Worm (Caenorhabditis elegans): Measurements from ENCODE around the gene F44E2.10.

Gene F44E2.10

DNA sequence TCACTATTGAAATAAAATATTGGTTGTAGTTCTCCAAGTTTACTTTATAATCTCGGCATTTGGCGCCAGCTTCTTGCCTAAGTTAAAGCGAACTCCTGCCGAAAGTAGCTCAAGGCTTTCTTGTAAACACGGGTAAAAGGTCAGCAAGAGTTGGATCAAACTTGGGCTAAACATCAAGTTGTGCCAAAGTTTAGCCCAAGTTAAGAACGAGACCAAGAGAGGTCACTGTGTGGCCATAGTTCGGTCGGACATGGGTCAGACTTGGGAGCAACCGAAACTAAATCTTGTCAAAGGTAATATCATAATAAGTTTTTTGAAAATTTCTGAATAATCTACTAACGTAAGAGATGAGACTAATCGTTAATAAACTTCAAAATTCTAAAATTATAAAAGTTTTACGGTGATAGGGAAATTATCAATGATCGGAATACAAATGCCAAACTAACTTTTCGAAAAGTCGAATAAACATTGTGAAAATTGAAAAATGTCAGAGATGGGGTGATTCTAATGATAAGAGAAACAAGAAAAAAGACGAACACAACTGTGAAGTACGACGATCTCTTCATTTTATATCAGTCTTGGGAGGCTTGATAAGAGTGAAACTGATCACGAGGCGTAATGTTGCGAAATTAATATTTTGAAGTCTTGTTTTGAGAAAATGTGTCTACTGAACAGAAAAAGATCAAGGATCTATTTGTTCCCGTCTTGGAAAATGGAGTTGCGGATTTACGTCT lies 37.2 kb upstream of the F44E2.10 start:
- peak in 1 of 2 experiments; percentile 70 for TF ChIP-seq lsy-2 (tag; optimal IDR thresholded peaks at IDR 0.05)
- TF ChIP-seq nhr-28 (tag; optimal IDR thresholded peaks at IDR 0.05) = peak; percentile 95
- no peak for TF ChIP-seq dmd-9 (GFP tag; IDR thresholded peaks at IDR 0.05)
- no peak for TF ChIP-seq aly-2 (tag; optimal IDR thresholded peaks at IDR 0.05)
- TF ChIP-seq nhr-48 (tag; optimal IDR thresholded peaks at IDR 0.05) = no peak
- peak; percentile 43 for TF ChIP-seq T26A8.4 (GFP tag; IDR thresholded peaks at IDR 0.05)
- peak; percentile 93 for TF ChIP-seq dve-1 (tag; optimal IDR thresholded peaks at IDR 0.05; ENCODE audit: insufficient read depth)
- TF ChIP-seq cey-2 (tag; optimal IDR thresholded peaks at IDR 0.05; ENCODE audit: borderline replicate concordance, insufficient read depth) = peak; percentile 27
- peak; percentile 91 for TF ChIP-seq dmd-6 (GFP tag; IDR thresholded peaks at IDR 0.05)
- no peak for TF ChIP-seq Y75B8A.6 (GFP tag; IDR thresholded peaks at IDR 0.05)
- no peak for TF ChIP-seq daf-16 (GFP tag; optimal IDR thresholded peaks at IDR 0.05)
- peak; percentile 96 for TF ChIP-seq daf-16 (tag; optimal IDR thresholded peaks at IDR 0.05)
- TF ChIP-seq nhr-41 (GFP tag; IDR thresholded peaks at IDR 0.05) = peak; percentile 49; the same call in 1 of the 2 replicates
- TF ChIP-seq unc-62 (GFP tag; optimal IDR thresholded peaks at IDR 0.05 in 1 of 2) = peak in 1 of 2 experiments; percentile 3
- TF ChIP-seq unc-62 (tag; optimal IDR thresholded peaks at IDR 0.05) = no peak
- TF ChIP-seq snpc-4 (tag; optimal IDR thresholded peaks at IDR 0.05) = no peak
- TF ChIP-seq ama-1 (optimal IDR thresholded peaks at IDR 0.05) = peak; percentile 85
- peak; percentile 33 for TF ChIP-seq dpl-1 (GFP tag; optimal IDR thresholded peaks at IDR 0.05)
- TF ChIP-seq unc-130 (GFP tag; optimal IDR thresholded peaks at IDR 0.05) = no peak
- peak; percentile 41 for TF ChIP-seq mxl-3 (GFP tag; optimal IDR thresholded peaks at IDR 0.05)
- peak; percentile 24 for TF ChIP-seq nhr-11 (tag; optimal IDR thresholded peaks at IDR 0.05)
- TF ChIP-seq dmd-8 (GFP tag; IDR thresholded peaks at IDR 0.05) = 0 out of 2 replicates have a peak, but pooled peaks have one; percentile 54
- peak; percentile 55 for TF ChIP-seq T20F7.1 (GFP tag; optimal IDR thresholded peaks at IDR 0.05)
- peak; percentile 88 for TF ChIP-seq hlh-11 (tag; optimal IDR thresholded peaks at IDR 0.05)
- TF ChIP-seq lin-13 (GFP tag; optimal IDR thresholded peaks at IDR 0.05) = peak; percentile 33
- peak; percentile 61 for TF ChIP-seq mep-1 (tag; optimal IDR thresholded peaks at IDR 0.05)
- peak; percentile 84 for TF ChIP-seq nhr-77 (tag; optimal IDR thresholded peaks at IDR 0.05)
- no peak for TF ChIP-seq lin-1 (GFP tag; IDR thresholded peaks at IDR 0.05)
- peak; percentile 89 for TF ChIP-seq pqm-1 (tag; optimal IDR thresholded peaks at IDR 0.05)
- peak; percentile 8 for TF ChIP-seq aha-1 (tag)
- TF ChIP-seq mes-2 (tag; optimal IDR thresholded peaks at IDR 0.05; ENCODE audit: poor library complexity, severe bottlenecking) = peak; percentile 25
- TF ChIP-seq hlh-30 (tag; optimal IDR thresholded peaks at IDR 0.05; ENCODE audit: insufficient read depth) = peak; percentile 74
- peak in 1 of 2 experiments; percentile 67 for TF ChIP-seq mdl-1 (tag; optimal IDR thresholded peaks at IDR 0.05)
- no peak for TF ChIP-seq fkh-10 (GFP tag; optimal IDR thresholded peaks at IDR 0.05)
- TF ChIP-seq R02D3.7 (tag; optimal IDR thresholded peaks at IDR 0.05) = no peak
- no peak for TF ChIP-seq F44E2.7 (GFP tag; IDR thresholded peaks at IDR 0.05)
- no peak for TF ChIP-seq D1046.2 (GFP tag; IDR thresholded peaks at IDR 0.05)

DNA sequence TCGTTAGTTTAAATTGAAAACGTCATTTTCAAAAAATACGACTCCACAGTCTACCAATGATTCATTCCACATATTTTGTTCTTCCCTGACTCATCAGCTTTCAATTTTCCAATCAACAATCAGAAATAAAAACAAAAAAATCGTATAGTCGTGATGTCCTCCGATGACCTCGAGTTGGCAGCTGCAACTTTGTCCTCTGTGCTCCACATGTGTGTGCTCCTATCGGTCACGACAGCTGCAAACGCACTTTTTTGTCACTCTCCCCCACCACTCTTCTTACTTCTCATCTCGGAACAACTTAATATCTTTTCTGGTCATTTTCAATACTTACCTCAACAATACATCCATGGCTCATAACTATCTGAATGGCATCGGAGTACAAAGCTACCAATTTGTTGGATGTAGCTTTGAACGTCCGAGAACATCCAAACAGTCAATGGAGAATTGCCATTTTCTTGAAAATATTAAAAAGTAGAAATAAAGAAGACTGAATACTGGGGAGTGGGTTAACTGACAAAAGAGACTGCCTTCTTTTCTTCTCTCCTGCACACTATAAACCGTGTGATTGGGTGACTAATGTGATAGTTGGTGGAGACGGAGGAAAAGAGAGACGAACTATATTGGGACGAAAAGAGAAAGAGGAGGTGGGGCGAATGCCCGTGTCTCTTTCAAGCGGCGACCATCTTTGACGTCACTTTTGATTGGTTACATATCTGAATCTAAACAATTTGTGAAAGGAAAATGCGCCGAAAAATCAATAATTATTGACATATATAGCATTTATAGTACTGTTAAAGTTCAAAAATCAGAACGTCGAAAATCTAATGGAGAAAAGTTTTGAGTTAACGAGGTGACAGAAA lies 36.3 kb upstream of the F44E2.10 start:
- TF ChIP-seq nhr-77 (tag; optimal IDR thresholded peaks at IDR 0.05) (no peak), F49E8.2 (tag; optimal IDR thresholded peaks at IDR 0.05; ENCODE audit: borderline replicate concordance) (no peak), ceh-20 (GFP tag; IDR thresholded peaks at IDR 0.05) (no peak; the same call in 1 of the 2 replicates), nhr-25 (tag; optimal IDR thresholded peaks at IDR 0.05; ENCODE audit: borderline replicate concordance, insufficient read depth) (peak; percentile 13), madf-9 (GFP tag; conservative IDR thresholded peaks at IDR 0.05) (no peak), ceh-32 (tag; optimal IDR thresholded peaks at IDR 0.05; ENCODE audit: poor library complexity) (no peak), mxl-3 (GFP tag; optimal IDR thresholded peaks at IDR 0.05) (peak; percentile 22), tra-1 (GFP tag; IDR thresholded peaks at IDR 0.05) (no peak), T26A8.4 (GFP tag; IDR thresholded peaks at IDR 0.05) (no peak), ces-1 (GFP tag; optimal IDR thresholded peaks at IDR 0.05) (no peak), dve-1 (tag; optimal IDR thresholded peaks at IDR 0.05; ENCODE audit: insufficient read depth) (peak; percentile 60), ceh-82 (tag; optimal IDR thresholded peaks at IDR 0.05) (no peak), F44E2.7 (GFP tag; IDR thresholded peaks at IDR 0.05) (no peak), Y105C5A.15 (GFP tag; IDR thresholded peaks at IDR 0.05) (0 out of 2 replicates have a peak, but pooled peaks have one; percentile 28), nhr-237 (tag; optimal IDR thresholded peaks at IDR 0.05) (no peak), hlh-30 (tag; optimal IDR thresholded peaks at IDR 0.05; ENCODE audit: insufficient read depth) (peak; percentile 42), spr-1 (tag; optimal IDR thresholded peaks at IDR 0.05) (no peak)
